Worm (Caenorhabditis elegans): ENCODE measurements around the gene clec-146.

DNA sequence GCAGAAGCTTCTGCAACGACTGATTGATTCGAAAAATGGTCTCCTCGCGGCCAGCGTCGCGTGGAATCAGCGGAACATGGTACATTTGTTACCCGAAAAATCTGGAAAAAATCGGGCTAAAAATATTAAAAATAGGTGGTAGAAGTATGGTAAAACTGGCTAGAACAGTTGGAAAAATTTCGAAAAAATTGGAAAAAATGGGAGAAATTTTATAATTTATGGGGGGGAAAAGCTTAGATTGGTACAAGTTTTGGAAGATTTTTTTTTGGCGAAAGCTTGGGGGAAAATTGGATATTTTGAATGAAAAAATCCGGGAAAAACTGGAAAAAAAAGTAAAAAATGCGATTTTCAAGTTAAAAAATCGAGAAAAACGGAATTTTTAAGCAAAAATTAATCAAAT lies 46.0 kb downstream of the clec-146 start, which contains the start of gene ddl-2:
- TF ChIP-seq W03F9.2 (tag; optimal IDR thresholded peaks at IDR 0.05) (no peak), dao-5 (tag; optimal IDR thresholded peaks at IDR 0.05) (no peak)

All from whole organism, L4/young adult.